Worm (Caenorhabditis elegans): ENCODE results near the gene C56G2.15.

C56G2.15 gene

ce11 chrIII:6355359-6355758 is 12.3 kb downstream of the C56G2.15 start:
- TF ChIP-seq bed-3 (GFP tag; optimal IDR thresholded peaks at IDR 0.05) (no peak), unc-39 (tag; optimal IDR thresholded peaks at IDR 0.05) (no peak), lin-13 (tag; optimal IDR thresholded peaks at IDR 0.05) (no peak), unc-62 (GFP tag; optimal IDR thresholded peaks at IDR 0.05) (no peak), ceh-39 (tag; optimal IDR thresholded peaks at IDR 0.05) (no peak), ham-2 (GFP tag; optimal IDR thresholded peaks at IDR 0.05) (no peak), elt-1 (tag; optimal IDR thresholded peaks at IDR 0.05; ENCODE audit: borderline replicate concordance, insufficient read depth) (no peak), tbx-8 (GFP tag; optimal IDR thresholded peaks at IDR 0.05) (no peak), ces-1 (GFP tag; optimal IDR thresholded peaks at IDR 0.05) (no peak), nhr-2 (tag; optimal IDR thresholded peaks at IDR 0.05) (no peak), flh-1 (GFP tag; optimal IDR thresholded peaks at IDR 0.05) (no peak), nhr-28 (tag; optimal IDR thresholded peaks at IDR 0.05) (no peak)

- no peak for TF ChIP-seq tbx-8 (GFP tag; optimal IDR thresholded peaks at IDR 0.05)
- TF ChIP-seq ceh-83 (GFP tag; optimal IDR thresholded peaks at IDR 0.05), result no peak
- no peak for TF ChIP-seq ces-1 (GFP tag; optimal IDR thresholded peaks at IDR 0.05)
- TF ChIP-seq nhr-28 (tag; optimal IDR thresholded peaks at IDR 0.05), result no peak
- TF ChIP-seq sptf-1 (tag; optimal IDR thresholded peaks at IDR 0.05), result no peak
- TF ChIP-seq lin-13 (tag; optimal IDR thresholded peaks at IDR 0.05), result no peak
- no peak for TF ChIP-seq nhr-237 (tag; optimal IDR thresholded peaks at IDR 0.05)
- no peak for TF ChIP-seq unc-62 (GFP tag; optimal IDR thresholded peaks at IDR 0.05)
- TF ChIP-seq flh-1 (GFP tag; optimal IDR thresholded peaks at IDR 0.05), result no peak
- no peak for TF ChIP-seq unc-39 (tag; optimal IDR thresholded peaks at IDR 0.05)
- no peak for TF ChIP-seq hlh-1 (tag; optimal IDR thresholded peaks at IDR 0.05)
- TF ChIP-seq elt-3 (tag; optimal IDR thresholded peaks at IDR 0.05), result no peak
- TF ChIP-seq ceh-39 (tag; optimal IDR thresholded peaks at IDR 0.05), result no peak
- no peak for TF ChIP-seq nhr-12 (tag; optimal IDR thresholded peaks at IDR 0.05)
- TF ChIP-seq blmp-1 (tag; optimal IDR thresholded peaks at IDR 0.05), result no peak
- TF ChIP-seq M03D4.4 (tag; optimal IDR thresholded peaks at IDR 0.05), result no peak
- TF ChIP-seq drap-1 (GFP tag; optimal IDR thresholded peaks at IDR 0.05), result no peak
These were observed 14.6 kb downstream of the C56G2.15 start, which contains the start of gene akap-1 for ce11 chrIII:6353084-6353483. Gene akap-1 (plus strand): TSS chrIII:6353384.

ce11 chrIII:6352459-6352858 is 15.2 kb downstream of the C56G2.15 start:
- TF ChIP-seq ceh-43 (GFP tag; optimal IDR thresholded peaks at IDR 0.05), result no peak
- TF ChIP-seq tbx-8 (GFP tag; optimal IDR thresholded peaks at IDR 0.05), result no peak
- no peak for TF ChIP-seq lin-13 (tag; optimal IDR thresholded peaks at IDR 0.05)
- no peak for TF ChIP-seq lin-32 (GFP tag; optimal IDR thresholded peaks at IDR 0.05)
- no peak for TF ChIP-seq sptf-1 (tag; optimal IDR thresholded peaks at IDR 0.05)
- TF ChIP-seq mls-2 (tag; optimal IDR thresholded peaks at IDR 0.05), result no peak
- TF ChIP-seq mep-1 (tag; optimal IDR thresholded peaks at IDR 0.05), result no peak
- no peak for TF ChIP-seq ceh-39 (tag; optimal IDR thresholded peaks at IDR 0.05)
- TF ChIP-seq nhr-237 (tag; optimal IDR thresholded peaks at IDR 0.05), result no peak
- no peak for TF ChIP-seq nhr-12 (tag; optimal IDR thresholded peaks at IDR 0.05)
- no peak for TF ChIP-seq bed-3 (GFP tag; optimal IDR thresholded peaks at IDR 0.05)
- no peak for TF ChIP-seq ceh-83 (GFP tag; optimal IDR thresholded peaks at IDR 0.05)

ce11 chrIII:6351438-6351837 is 16.3 kb downstream of the C56G2.15 start:
- TF ChIP-seq lin-13 (tag; optimal IDR thresholded peaks at IDR 0.05) (no peak), flh-1 (GFP tag; optimal IDR thresholded peaks at IDR 0.05) (no peak), nhr-76 (tag; optimal IDR thresholded peaks at IDR 0.05) (no peak), unc-62 (GFP tag; optimal IDR thresholded peaks at IDR 0.05) (no peak), ceh-39 (tag; optimal IDR thresholded peaks at IDR 0.05) (no peak), nhr-237 (tag; optimal IDR thresholded peaks at IDR 0.05) (no peak), nhr-28 (tag; optimal IDR thresholded peaks at IDR 0.05) (no peak), lin-32 (GFP tag; optimal IDR thresholded peaks at IDR 0.05) (no peak), hlh-1 (tag; optimal IDR thresholded peaks at IDR 0.05) (no peak)

ce11 chrIII:6350424-6350823 is 17.3 kb downstream of the C56G2.15 start:
- TF ChIP-seq M03D4.4 (tag; optimal IDR thresholded peaks at IDR 0.05) (no peak), ceh-43 (GFP tag; optimal IDR thresholded peaks at IDR 0.05) (no peak), tbx-8 (GFP tag; optimal IDR thresholded peaks at IDR 0.05) (no peak), ces-1 (GFP tag; optimal IDR thresholded peaks at IDR 0.05) (no peak), blmp-1 (tag; optimal IDR thresholded peaks at IDR 0.05) (no peak), pha-4 (tag; optimal IDR thresholded peaks at IDR 0.05) (no peak), elt-3 (tag; optimal IDR thresholded peaks at IDR 0.05) (no peak), snpc-4 (tag; optimal IDR thresholded peaks at IDR 0.05) (no peak), sem-2 (GFP tag; optimal IDR thresholded peaks at IDR 0.05) (no peak)
